Comparison of ENCODE assay signal across 6 fruit fly cellular contexts in genomic region chr3L:7360324-7360852, dm6.
A peak's percentile ranks its signal among the peaks of the same experiment; 100 is the strongest.
TF ChIP-seq lines count a peak whose summit lies in the region.

Gene Sec63 (plus strand): TSS chr3L:7360561.

- TF ChIP-seq CTCF in S2 (optimal IDR thresholded peaks at IDR 0.05; lab: Kevin White, UChicago) = peak; percentile 16 to 40
- peak; percentile 72 for TF ChIP-seq CTCF in whole organism, embryonic (GFP tag; optimal IDR thresholded peaks at IDR 0.05; lab: Kevin White, UChicago)

TF ChIP-seq in whole organism, adult, 20 proteins besides CTCF, POLR2A, EP300 and RAD21:
- peak; percentile 98 for TF ChIP-seq CG14711 (tag; optimal IDR thresholded peaks at IDR 0.05; lab: Kevin White, UChicago)
- TF ChIP-seq CG1620 (GFP tag; optimal IDR thresholded peaks at IDR 0.05; lab: Kevin White, UChicago) = peak; percentile 40
- TF ChIP-seq cic (GFP tag; optimal IDR thresholded peaks at IDR 0.05; lab: Kevin White, UChicago) = no peak
- TF ChIP-seq toe (GFP tag; optimal IDR thresholded peaks at IDR 0.05; lab: Kevin White, UChicago) = no peak
- TF ChIP-seq bab1 (GFP tag; optimal IDR thresholded peaks at IDR 0.05; lab: Kevin White, UChicago) = no peak
- TF ChIP-seq pad (GFP tag; optimal IDR thresholded peaks at IDR 0.05; lab: Kevin White, UChicago) = peak; percentile 42
- peak; percentile 46 for TF ChIP-seq Hr96 (GFP tag; optimal IDR thresholded peaks at IDR 0.05; lab: Kevin White, UChicago)
- TF ChIP-seq Mnt (GFP tag; optimal IDR thresholded peaks at IDR 0.05; lab: Kevin White, UChicago) = peak; percentile 12
- TF ChIP-seq ovo (GFP tag; optimal IDR thresholded peaks at IDR 0.05; lab: Kevin White, UChicago) = peak; percentile 49
- peak; percentile 5 for TF ChIP-seq CG11617 (GFP tag; optimal IDR thresholded peaks at IDR 0.05; lab: Kevin White, UChicago)
- TF ChIP-seq CG12768 (GFP tag; optimal IDR thresholded peaks at IDR 0.05; lab: Kevin White, UChicago) = no peak

TF ChIP-seq in whole organism, embryonic, 481 proteins besides CTCF, POLR2A, EP300 and RAD21 (continues in another document):
- TF ChIP-seq CG16779 (GFP tag; IDR thresholded peaks at IDR 0.05; lab: Robert Waterston, UW) (0 out of 2 replicates have a peak, but pooled peaks have one; percentile 42), Nf-YB (GFP tag; optimal IDR thresholded peaks at IDR 0.05; lab: Kevin White, UChicago) (no peak), CG15073 (GFP tag; optimal IDR thresholded peaks at IDR 0.05; lab: Kevin White, UChicago) (no peak), br (optimal IDR thresholded peaks at IDR 0.05; lab: Kevin White, UChicago) (no peak), kay (GFP tag; optimal IDR thresholded peaks at IDR 0.05; lab: Kevin White, UChicago) (no peak), lov (optimal IDR thresholded peaks at IDR 0.05; lab: Kevin White, UChicago) (no peak), lov (GFP tag; IDR thresholded peaks at IDR 0.05; lab: Robert Waterston, UW) (0 out of 3 replicates have a peak, but pooled peaks have one; percentile 54), ATbp (GFP tag; optimal IDR thresholded peaks at IDR 0.05; lab: Kevin White, UChicago) (no peak), zf30C (GFP tag; optimal IDR thresholded peaks at IDR 0.05; lab: Kevin White, UChicago) (peak; percentile 3), Rx (GFP tag; IDR thresholded peaks at IDR 0.05; lab: Robert Waterston, UW) (no peak), otp (GFP tag; IDR thresholded peaks at IDR 0.05; lab: Robert Waterston, UW) (no peak), Hand (GFP tag; optimal IDR thresholded peaks at IDR 0.05; lab: Kevin White, UChicago) (no peak), Ravus (GFP tag; IDR thresholded peaks at IDR 0.05; lab: Robert Waterston, UW) (0 out of 2 replicates have a peak, but pooled peaks have one; percentile 9), CG4617 (GFP tag; optimal IDR thresholded peaks at IDR 0.05; lab: Kevin White, UChicago; ENCODE audit: borderline replicate concordance) (peak; percentile 43), gsb (GFP tag; IDR thresholded peaks at IDR 0.05; lab: Robert Waterston, UW) (no peak; the same call in 1 of the 2 replicates), CG2875 (GFP tag; optimal IDR thresholded peaks at IDR 0.05; lab: Kevin White, UChicago) (no peak), CG10274 (GFP tag; optimal IDR thresholded peaks at IDR 0.05; lab: Kevin White, UChicago) (no peak), CG2129 (GFP tag; IDR thresholded peaks at IDR 0.05; lab: Robert Waterston, UW; ENCODE audit: partially characterized antibody) (peak; percentile 69), CG14667 (GFP tag; IDR thresholded peaks at IDR 0.05; lab: Robert Waterston, UW) (no peak)

TF ChIP-seq in whole organism, prepupa, 60 proteins besides CTCF, POLR2A, EP300 and RAD21 (continues in another document):
- TF ChIP-seq vri (GFP tag; optimal IDR thresholded peaks at IDR 0.05; lab: Kevin White, UChicago) (peak; percentile 24), Lpt (GFP tag; optimal IDR thresholded peaks at IDR 0.05; lab: Kevin White, UChicago) (no peak), Eip78C (GFP tag; lab: Kevin White, UChicago) (peak; percentile 34), fd59A (GFP tag; optimal IDR thresholded peaks at IDR 0.05; lab: Kevin White, UChicago) (no peak), CG6163 (GFP tag; IDR thresholded peaks at IDR 0.05; lab: Robert Waterston, UW) (peak; percentile 56; the same call in 2 of the 3 replicates), CG32006 (GFP tag; optimal IDR thresholded peaks at IDR 0.05; lab: Kevin White, UChicago) (peak; percentile 43), CG6276 (GFP tag; optimal IDR thresholded peaks at IDR 0.05; lab: Kevin White, UChicago) (no peak), CG6854 (GFP tag; optimal IDR thresholded peaks at IDR 0.05; lab: Kevin White, UChicago) (no peak), net (GFP tag; optimal IDR thresholded peaks at IDR 0.05; lab: Kevin White, UChicago) (no peak), dsx (GFP tag; optimal IDR thresholded peaks at IDR 0.05; lab: Kevin White, UChicago; ENCODE audit: poor library complexity, severe bottlenecking) (no peak), CG11294 (GFP tag; IDR thresholded peaks at IDR 0.05; lab: Robert Waterston, UW) (no peak), Hr4 (GFP tag; optimal IDR thresholded peaks at IDR 0.05; lab: Kevin White, UChicago) (no peak), CG15336 (GFP tag; IDR thresholded peaks at IDR 0.05; lab: Robert Waterston, UW) (peak; percentile 57), CG8119 (GFP tag; IDR thresholded peaks at IDR 0.05; lab: Robert Waterston, UW) (no peak; the same call in 2 of the 3 replicates), Eip93F (GFP tag; optimal IDR thresholded peaks at IDR 0.05; lab: Kevin White, UChicago) (peak; percentile 55), CG3919 (GFP tag; optimal IDR thresholded peaks at IDR 0.05; lab: Kevin White, UChicago) (peak; percentile 17), CG4318 (GFP tag; optimal IDR thresholded peaks at IDR 0.05; lab: Kevin White, UChicago) (no peak), spab (GFP tag; optimal IDR thresholded peaks at IDR 0.05; lab: Kevin White, UChicago) (no peak), svp (GFP tag; lab: Kevin White, UChicago) (no peak), CG6808 (GFP tag; optimal IDR thresholded peaks at IDR 0.05; lab: Kevin White, UChicago) (peak; percentile 17), ss (GFP tag; optimal IDR thresholded peaks at IDR 0.05; lab: Kevin White, UChicago) (no peak), CG3032 (tag; optimal IDR thresholded peaks at IDR 0.05; lab: Kevin White, UChicago) (peak; percentile 38)

TF ChIP-seq in whole organism, pupa, 21 proteins besides CTCF, POLR2A, EP300 and RAD21:
- peak; percentile 11 for TF ChIP-seq CG13204 (GFP tag; optimal IDR thresholded peaks at IDR 0.05; lab: Kevin White, UChicago)
- peak; percentile 26; the same call in 2 of the 3 replicates for TF ChIP-seq CG4496 (GFP tag; IDR thresholded peaks at IDR 0.05; lab: Robert Waterston, UW)
- no peak for TF ChIP-seq CG34367 (tag; optimal IDR thresholded peaks at IDR 0.05; lab: Kevin White, UChicago)
- peak; percentile 38 for TF ChIP-seq Ets98B (GFP tag; IDR thresholded peaks at IDR 0.05; lab: Robert Waterston, UW)

TF ChIP-seq in whole organism, wandering third instar larva, 38 proteins besides CTCF, POLR2A, EP300 and RAD21:
- TF ChIP-seq psq (GFP tag; optimal IDR thresholded peaks at IDR 0.05; lab: Kevin White, UChicago) = peak; percentile 27
- TF ChIP-seq Hnf4 (GFP tag; optimal IDR thresholded peaks at IDR 0.05; lab: Kevin White, UChicago) = peak; percentile 35
- TF ChIP-seq sv (GFP tag; optimal IDR thresholded peaks at IDR 0.05; lab: Kevin White, UChicago) = peak; percentile 21
- peak; percentile 55 for TF ChIP-seq HLH106 (tag; optimal IDR thresholded peaks at IDR 0.05; lab: Kevin White, UChicago)
- peak; percentile 61 for TF ChIP-seq Hr83 (GFP tag; optimal IDR thresholded peaks at IDR 0.05; lab: Kevin White, UChicago; ENCODE audit: poor library complexity, severe bottlenecking)
- TF ChIP-seq Jra (GFP tag; optimal IDR thresholded peaks at IDR 0.05; lab: Kevin White, UChicago) = no peak
- peak; percentile 35 for TF ChIP-seq br (GFP tag; optimal IDR thresholded peaks at IDR 0.05; lab: Kevin White, UChicago)
- TF ChIP-seq foxo (GFP tag; optimal IDR thresholded peaks at IDR 0.05; lab: Kevin White, UChicago) = peak in 1 of 2 experiments; percentile 54
- peak; percentile 44 for TF ChIP-seq Myc (optimal IDR thresholded peaks at IDR 0.05; lab: Kevin White, UChicago)
- TF ChIP-seq brk (GFP tag; optimal IDR thresholded peaks at IDR 0.05; lab: Kevin White, UChicago) = no peak
